Worm (Caenorhabditis elegans): ENCODE results near the gene gcp-2.2.
A peak's percentile ranks its signal among the peaks of the same experiment; 100 is the strongest.

The gcp-2.2 gene

DNA sequence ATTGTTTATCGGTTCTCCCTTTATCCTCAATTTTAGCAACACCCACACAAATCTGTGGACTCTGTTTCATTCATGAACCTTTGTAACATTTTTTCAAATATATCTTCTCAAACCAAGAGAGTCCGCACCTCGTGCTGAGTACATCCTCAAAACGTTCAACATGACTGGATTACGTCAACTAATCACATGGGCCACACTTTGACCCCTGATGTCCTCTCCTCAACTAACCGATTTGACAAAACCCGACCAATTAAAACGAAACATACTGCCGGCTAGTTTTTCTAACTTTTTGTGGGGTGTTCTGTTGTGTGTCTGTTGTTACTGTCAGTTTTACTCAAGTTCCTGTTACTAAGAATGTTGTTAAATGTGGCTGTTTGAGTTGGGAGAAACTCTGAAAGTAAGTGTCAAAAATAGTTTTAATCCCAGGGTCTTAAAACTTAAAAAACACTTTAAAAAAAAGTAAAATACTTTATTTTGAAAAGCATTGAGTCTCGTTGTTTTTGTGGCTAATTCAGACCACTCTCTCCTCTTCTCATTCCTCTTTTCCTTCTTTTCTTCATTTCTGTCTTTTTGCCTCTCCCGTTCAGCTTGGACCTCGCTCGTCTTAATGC, 18.1 kb downstream of the gcp-2.2 start:
- TF ChIP-seq ham-2 (GFP tag; optimal IDR thresholded peaks at IDR 0.05) (no peak), unc-62 (GFP tag; optimal IDR thresholded peaks at IDR 0.05) (no peak), nhr-12 (tag; optimal IDR thresholded peaks at IDR 0.05) (no peak), tbx-8 (GFP tag; optimal IDR thresholded peaks at IDR 0.05) (no peak), lsy-2 (tag; optimal IDR thresholded peaks at IDR 0.05) (no peak), flh-1 (GFP tag; optimal IDR thresholded peaks at IDR 0.05) (no peak), M03D4.4 (tag; optimal IDR thresholded peaks at IDR 0.05) (no peak), ces-1 (GFP tag; optimal IDR thresholded peaks at IDR 0.05) (no peak), ztf-11 (tag; optimal IDR thresholded peaks at IDR 0.05) (no peak), unc-39 (tag; optimal IDR thresholded peaks at IDR 0.05) (no peak), snpc-4 (tag; optimal IDR thresholded peaks at IDR 0.05) (no peak), mab-5 (tag; optimal IDR thresholded peaks at IDR 0.05) (no peak), nhr-76 (tag; optimal IDR thresholded peaks at IDR 0.05) (no peak), ceh-83 (GFP tag; optimal IDR thresholded peaks at IDR 0.05) (no peak), lin-13 (tag; optimal IDR thresholded peaks at IDR 0.05) (no peak), pha-4 (tag; optimal IDR thresholded peaks at IDR 0.05) (no peak), zip-8 (tag; optimal IDR thresholded peaks at IDR 0.05) (no peak), sem-2 (GFP tag; optimal IDR thresholded peaks at IDR 0.05) (no peak), nhr-237 (tag; optimal IDR thresholded peaks at IDR 0.05) (no peak), elt-1 (tag; optimal IDR thresholded peaks at IDR 0.05; ENCODE audit: borderline replicate concordance, insufficient read depth) (no peak)

DNA sequence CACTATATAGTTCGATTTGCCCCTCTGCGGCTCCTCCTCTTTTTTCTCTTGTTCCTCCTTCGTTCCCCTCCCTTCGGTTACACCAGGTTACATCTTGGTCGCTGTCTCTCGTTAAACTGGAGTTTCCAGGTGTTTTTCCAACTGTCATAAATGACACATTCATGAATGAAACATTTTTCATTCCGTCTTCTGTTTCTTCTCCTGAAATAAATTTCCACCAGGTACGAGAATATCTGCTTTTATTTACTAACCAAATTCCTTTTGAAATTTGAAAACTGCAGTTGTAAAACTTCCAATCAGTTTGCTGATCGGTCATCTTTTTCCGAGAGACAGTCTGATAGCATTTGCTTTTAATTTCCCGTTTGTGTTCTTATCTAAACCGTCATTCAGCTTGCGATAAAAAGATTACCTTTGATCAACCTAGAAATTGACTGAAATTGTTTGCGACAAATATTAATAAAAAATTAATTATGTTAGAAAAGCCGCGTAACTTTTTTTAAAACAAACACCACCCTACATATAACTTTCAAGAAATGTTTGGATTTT, 18.8 kb downstream of the gcp-2.2 start, which contains the start of gene C35C5.10:
Gene C35C5.10, plus strand, starts transcription at position 51 of the 546 bp plus-strand sequence.
- TF ChIP-seq snpc-4 (tag; optimal IDR thresholded peaks at IDR 0.05) (no peak), ceh-83 (GFP tag; optimal IDR thresholded peaks at IDR 0.05) (no peak), mab-5 (tag; optimal IDR thresholded peaks at IDR 0.05) (no peak), bed-3 (GFP tag; optimal IDR thresholded peaks at IDR 0.05) (no peak), elt-3 (tag; optimal IDR thresholded peaks at IDR 0.05) (no peak), lsy-2 (tag; optimal IDR thresholded peaks at IDR 0.05) (no peak), ceh-39 (tag; optimal IDR thresholded peaks at IDR 0.05) (no peak), drap-1 (GFP tag; optimal IDR thresholded peaks at IDR 0.05) (no peak), M03D4.4 (tag; optimal IDR thresholded peaks at IDR 0.05) (no peak), pha-4 (tag; optimal IDR thresholded peaks at IDR 0.05) (no peak)

DNA sequence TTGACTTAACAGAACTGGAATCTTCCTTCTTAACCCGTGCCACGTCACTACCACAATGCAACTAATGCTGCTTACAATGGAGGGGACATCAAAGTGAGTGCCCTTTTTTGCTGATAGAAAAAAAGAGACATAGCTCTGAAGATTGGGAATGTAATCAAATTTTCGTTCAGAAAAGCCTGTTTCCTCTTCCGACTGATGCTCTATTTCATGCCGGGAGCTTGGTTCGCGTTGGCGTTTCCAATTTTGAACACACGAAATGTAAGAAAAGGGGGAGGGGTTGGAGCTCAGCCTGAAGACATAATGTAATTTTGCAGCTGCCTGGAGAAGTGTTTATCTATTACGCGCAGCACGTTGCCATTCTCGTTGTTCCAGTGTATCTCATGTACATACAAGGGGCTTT, 20.6 kb downstream of the gcp-2.2 start:
- TF ChIP-seq ces-1 (GFP tag; optimal IDR thresholded peaks at IDR 0.05), result peak; percentile 89
- TF ChIP-seq sem-2 (GFP tag; optimal IDR thresholded peaks at IDR 0.05), result no peak

DNA sequence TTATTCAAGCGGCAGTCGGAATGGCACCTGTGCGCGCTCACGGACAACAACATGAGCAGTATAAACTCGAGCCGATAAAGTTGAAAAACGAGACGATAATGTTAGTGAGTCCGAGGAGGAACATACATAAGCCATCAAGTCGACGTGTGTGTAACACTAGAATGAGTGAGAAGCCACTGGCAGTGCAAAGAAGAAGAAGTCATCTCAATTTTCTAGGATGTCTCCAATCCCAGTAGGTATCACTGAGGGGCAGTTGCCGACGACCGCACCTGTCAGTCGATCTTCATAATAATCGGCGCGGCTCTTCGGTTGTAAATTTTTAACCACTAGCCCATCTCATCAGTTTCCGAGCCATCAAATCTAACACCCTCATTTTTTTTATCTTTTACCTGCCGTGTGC, 22.6 kb downstream of the gcp-2.2 start:
- TF ChIP-seq unc-62 (GFP tag; optimal IDR thresholded peaks at IDR 0.05) (peak; percentile 61), nhr-28 (tag; optimal IDR thresholded peaks at IDR 0.05) (no peak), unc-120 (tag; optimal IDR thresholded peaks at IDR 0.05; ENCODE audit: poor library complexity, severe bottlenecking) (peak; percentile 64), pha-4 (tag; optimal IDR thresholded peaks at IDR 0.05) (no peak), elt-3 (tag; optimal IDR thresholded peaks at IDR 0.05) (no peak), hlh-1 (tag; optimal IDR thresholded peaks at IDR 0.05) (peak; percentile 72)

DNA sequence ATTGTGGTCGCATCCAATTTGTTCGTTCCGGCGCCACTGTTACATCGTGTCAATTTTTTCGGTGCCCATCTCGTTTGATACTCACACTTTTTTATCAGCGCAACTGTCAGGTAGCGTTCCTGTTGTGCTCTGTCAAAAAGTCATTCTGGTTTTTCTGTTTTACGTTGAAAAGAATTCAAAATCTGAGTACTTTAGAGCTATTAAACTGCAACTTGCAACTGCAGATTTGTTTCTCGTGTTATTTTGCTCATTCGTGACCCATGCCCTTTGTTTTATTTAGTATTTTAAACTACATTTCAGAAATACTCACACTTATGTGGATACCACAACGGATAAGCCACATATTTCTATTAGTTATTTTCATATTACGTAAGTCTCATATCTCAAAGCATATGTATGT, 23.1 kb downstream of the gcp-2.2 start, which contains the start of gene lev-8:
Gene lev-8, plus strand, starts transcription at position 301 of the 400 bp plus-strand sequence.
- TF ChIP-seq cnd-1 (tag; optimal IDR thresholded peaks at IDR 0.05), result no peak
- no peak for TF ChIP-seq M03D4.4 (tag; optimal IDR thresholded peaks at IDR 0.05)

DNA sequence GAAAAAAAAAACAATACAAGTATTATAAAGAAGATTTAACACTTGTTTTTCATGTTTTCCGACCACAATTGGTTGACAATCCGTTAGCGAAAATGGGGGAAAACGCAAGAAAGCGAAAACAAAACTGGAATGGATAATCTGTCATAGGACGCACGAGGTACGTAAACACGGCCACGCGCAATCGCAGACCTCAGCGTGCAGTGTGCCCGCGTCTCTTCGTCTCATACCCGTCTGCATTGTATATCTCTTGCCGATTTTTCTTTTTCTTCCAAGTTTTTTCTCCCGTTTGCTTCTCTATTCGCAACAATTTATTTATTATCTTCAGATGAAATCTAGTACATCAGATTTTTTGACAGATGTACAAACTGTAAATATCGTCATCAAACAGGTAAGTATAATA, 26.1 kb downstream of the gcp-2.2 start, which contains the start of gene trpp-9:
Gene trpp-9, plus strand, starts transcription at position 261 of the 400 bp plus-strand sequence.
- TF ChIP-seq nhr-12 (tag; optimal IDR thresholded peaks at IDR 0.05) (no peak), nhr-76 (tag; optimal IDR thresholded peaks at IDR 0.05) (no peak), ham-2 (GFP tag; optimal IDR thresholded peaks at IDR 0.05) (no peak), unc-62 (GFP tag; optimal IDR thresholded peaks at IDR 0.05) (no peak), drap-1 (GFP tag; optimal IDR thresholded peaks at IDR 0.05) (no peak), sptf-1 (tag; optimal IDR thresholded peaks at IDR 0.05) (peak; percentile 3), elt-1 (tag; optimal IDR thresholded peaks at IDR 0.05; ENCODE audit: borderline replicate concordance, insufficient read depth) (peak; percentile 15), snpc-4 (tag; optimal IDR thresholded peaks at IDR 0.05) (no peak), pha-4 (tag; optimal IDR thresholded peaks at IDR 0.05) (peak; percentile 36), elt-3 (tag; optimal IDR thresholded peaks at IDR 0.05) (no peak), hlh-1 (tag; optimal IDR thresholded peaks at IDR 0.05) (peak; percentile 2), blmp-1 (tag; optimal IDR thresholded peaks at IDR 0.05) (peak; percentile 85), ztf-11 (tag; optimal IDR thresholded peaks at IDR 0.05) (no peak), unc-120 (tag; optimal IDR thresholded peaks at IDR 0.05; ENCODE audit: poor library complexity, severe bottlenecking) (no peak), ces-1 (GFP tag; optimal IDR thresholded peaks at IDR 0.05) (peak; percentile 40), lsy-2 (tag; optimal IDR thresholded peaks at IDR 0.05) (peak; percentile 29), mep-1 (tag; optimal IDR thresholded peaks at IDR 0.05) (peak; percentile 16), nhr-28 (tag; optimal IDR thresholded peaks at IDR 0.05) (no peak), sem-2 (GFP tag; optimal IDR thresholded peaks at IDR 0.05) (no peak), bed-3 (GFP tag; optimal IDR thresholded peaks at IDR 0.05) (no peak), ceh-39 (tag; optimal IDR thresholded peaks at IDR 0.05) (no peak), nhr-237 (tag; optimal IDR thresholded peaks at IDR 0.05) (no peak), unc-39 (tag; optimal IDR thresholded peaks at IDR 0.05) (no peak), lin-13 (tag; optimal IDR thresholded peaks at IDR 0.05) (no peak), mls-2 (tag; optimal IDR thresholded peaks at IDR 0.05) (no peak), nhr-2 (tag; optimal IDR thresholded peaks at IDR 0.05) (no peak)

Measured in whole organism, mixed stage, embryonic.